Worm (Caenorhabditis elegans): ENCODE data around the gene F15H10.7.

F15H10.7 gene

DNA sequence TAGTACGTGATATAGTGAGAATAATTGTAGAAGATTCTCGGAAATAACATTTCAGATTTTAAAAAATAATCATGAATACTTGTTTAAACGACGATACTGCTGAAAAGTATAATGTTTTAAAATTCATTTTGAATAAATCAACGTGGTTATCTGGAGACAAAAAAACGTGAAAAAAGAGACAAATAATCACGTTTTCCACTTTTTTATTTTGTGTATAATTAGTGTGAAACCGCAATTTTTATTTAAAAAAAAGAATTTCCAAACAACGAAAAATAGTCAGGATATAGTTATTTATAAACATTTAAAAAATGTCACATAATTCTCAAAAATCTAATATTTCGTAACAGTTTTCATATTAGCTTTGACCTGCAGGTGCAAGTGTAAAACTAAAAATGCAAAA is at the start of gene F15H10.7:
F15H10.7 (minus strand) TSS at position 101 of the 400 bp plus-strand sequence.
- TF ChIP-seq ztf-4 (tag; optimal IDR thresholded peaks at IDR 0.05) (no peak), pax-3 (tag; optimal IDR thresholded peaks at IDR 0.05) (no peak), hlh-4 (tag; optimal IDR thresholded peaks at IDR 0.05) (no peak), pag-3 (tag; optimal IDR thresholded peaks at IDR 0.05; ENCODE audit: borderline replicate concordance, insufficient read depth) (no peak), nhr-20 (tag; optimal IDR thresholded peaks at IDR 0.05) (no peak), jun-1 (tag; optimal IDR thresholded peaks at IDR 0.05) (no peak), egl-27 (tag; optimal IDR thresholded peaks at IDR 0.05) (no peak), pqm-1 (tag; optimal IDR thresholded peaks at IDR 0.05) (no peak), mab-9 (GFP tag; IDR thresholded peaks at IDR 0.05) (no peak), zag-1 (tag; optimal IDR thresholded peaks at IDR 0.05) (no peak), nhr-90 (tag; optimal IDR thresholded peaks at IDR 0.05; ENCODE audit: poor library complexity) (no peak)

DNA sequence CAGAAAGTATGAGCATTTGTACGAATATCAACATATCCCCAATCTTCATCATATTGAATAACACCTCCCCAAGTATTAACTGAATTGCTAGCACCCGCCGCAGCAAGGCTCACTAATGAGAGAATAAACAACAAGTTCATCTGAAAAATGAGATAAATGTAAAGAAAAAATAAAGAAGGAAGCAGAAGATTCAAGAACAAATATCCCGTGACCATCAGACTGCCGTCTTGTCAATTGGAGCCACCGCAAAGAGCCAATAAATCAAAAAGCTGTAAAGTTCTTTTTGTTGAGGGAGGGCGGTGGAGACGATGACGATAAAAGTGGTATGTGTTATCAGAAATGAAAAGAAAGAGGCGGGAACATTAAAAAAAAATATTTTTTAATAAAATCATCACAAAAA is 47.3 kb upstream of the F15H10.7 start, which contains the start of gene Y32F6A.5:
Y32F6A.5 (minus strand) TSS at position 140 of the 400 bp plus-strand sequence.
- no peak for TF ChIP-seq zag-1 (tag; optimal IDR thresholded peaks at IDR 0.05)
- TF ChIP-seq lin-39 (tag; optimal IDR thresholded peaks at IDR 0.05) = no peak
- TF ChIP-seq rnt-1 (tag; optimal IDR thresholded peaks at IDR 0.05) = peak; percentile 25
- no peak for TF ChIP-seq pqm-1 (tag; optimal IDR thresholded peaks at IDR 0.05)
- no peak for TF ChIP-seq mab-9 (GFP tag; IDR thresholded peaks at IDR 0.05)
- TF ChIP-seq ceh-90 (tag; optimal IDR thresholded peaks at IDR 0.05) = no peak

DNA sequence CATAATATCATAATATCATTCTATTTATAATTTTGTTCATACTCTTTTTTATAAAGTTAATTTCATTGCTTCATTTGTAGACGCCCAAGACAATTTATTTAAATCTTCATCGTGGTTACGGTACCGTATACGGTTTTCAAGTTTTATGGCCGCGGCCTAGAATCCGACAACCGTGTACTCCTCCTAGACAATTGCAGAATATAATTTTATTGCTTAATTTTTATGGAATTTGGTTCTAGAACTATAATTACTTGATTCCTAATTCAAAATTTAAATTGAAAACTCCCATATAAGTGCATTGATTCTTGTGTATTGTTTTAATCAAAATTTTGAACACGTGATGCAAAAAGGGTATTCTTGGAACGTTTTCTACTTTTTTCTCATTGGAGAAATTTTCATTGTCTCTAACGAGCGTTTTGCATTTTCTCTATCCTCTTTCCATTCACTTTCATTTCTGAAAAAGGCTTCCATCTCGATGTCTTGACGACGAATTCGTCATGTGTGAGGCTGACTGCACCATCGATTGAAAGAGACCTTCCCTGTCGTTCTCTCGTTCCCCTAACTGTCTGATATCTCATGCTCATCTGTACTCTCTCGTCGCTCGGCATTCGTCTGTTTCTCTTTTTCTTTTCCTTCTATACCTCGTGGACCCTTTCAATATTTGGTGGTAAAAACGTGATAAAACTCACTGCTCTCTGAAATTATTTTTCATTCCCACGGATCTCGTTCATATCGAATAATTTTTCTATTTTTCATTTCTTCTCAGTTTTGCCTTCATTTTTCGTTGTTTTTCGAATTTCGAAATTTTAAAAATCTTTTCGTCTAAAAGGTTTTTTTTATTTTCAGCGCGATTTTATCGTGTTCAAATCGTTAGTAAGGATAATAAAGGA is 35.2 kb upstream of the F15H10.7 start, which contains the start of gene pap-1:
pap-1 (plus strand) TSS at position 840 of the 890 bp plus-strand sequence.
- no peak for TF ChIP-seq pqm-1 (tag; optimal IDR thresholded peaks at IDR 0.05)
- TF ChIP-seq pax-3 (tag; optimal IDR thresholded peaks at IDR 0.05) = peak; percentile 26
- no peak for TF ChIP-seq nhr-76 (tag; optimal IDR thresholded peaks at IDR 0.05)
- no peak; the same call in 1 of the 2 replicates for TF ChIP-seq isw-1 (GFP tag; IDR thresholded peaks at IDR 0.05)
- TF ChIP-seq sup-37 (GFP tag; optimal IDR thresholded peaks at IDR 0.05) = no peak
- no peak for TF ChIP-seq aly-2 (tag; optimal IDR thresholded peaks at IDR 0.05)
- TF ChIP-seq C16A3.4 (tag; optimal IDR thresholded peaks at IDR 0.05) = no peak
- TF ChIP-seq egl-27 (tag; optimal IDR thresholded peaks at IDR 0.05) = no peak
- no peak for TF ChIP-seq nhr-84 (tag; optimal IDR thresholded peaks at IDR 0.05)
- TF ChIP-seq ztf-4 (tag; optimal IDR thresholded peaks at IDR 0.05) = no peak
- TF ChIP-seq nhr-237 (tag; optimal IDR thresholded peaks at IDR 0.05) = no peak
- TF ChIP-seq xbp-1 (tag; optimal IDR thresholded peaks at IDR 0.05) = peak; percentile 26
- TF ChIP-seq ztf-11 (tag; optimal IDR thresholded peaks at IDR 0.05) = no peak
- TF ChIP-seq irx-1 (tag; optimal IDR thresholded peaks at IDR 0.05) = peak; percentile 64
- no peak for TF ChIP-seq sptf-1 (tag; optimal IDR thresholded peaks at IDR 0.05)
- no peak for TF ChIP-seq grh-1 (GFP tag; IDR thresholded peaks at IDR 0.05)
- peak; percentile 52 for TF ChIP-seq blmp-1 (tag; optimal IDR thresholded peaks at IDR 0.05)
- TF ChIP-seq zag-1 (tag; optimal IDR thresholded peaks at IDR 0.05) = no peak
- TF ChIP-seq lsy-2 (tag; optimal IDR thresholded peaks at IDR 0.05) = peak; percentile 6 to 32
- no peak for TF ChIP-seq nhr-90 (tag; optimal IDR thresholded peaks at IDR 0.05; ENCODE audit: poor library complexity)
- TF ChIP-seq efl-3 (GFP tag; optimal IDR thresholded peaks at IDR 0.05) = no peak
- TF ChIP-seq pag-3 (tag; optimal IDR thresholded peaks at IDR 0.05; ENCODE audit: borderline replicate concordance, insufficient read depth) = no peak
- no peak for TF ChIP-seq snu-23 (GFP tag; optimal IDR thresholded peaks at IDR 0.05)
- TF ChIP-seq unc-62 (GFP tag; optimal IDR thresholded peaks at IDR 0.05) = no peak
- peak; percentile 16 to 68 for TF ChIP-seq lin-35 (GFP tag; optimal IDR thresholded peaks at IDR 0.05)
- TF ChIP-seq efl-1 (optimal IDR thresholded peaks at IDR 0.05) = peak; percentile 62 to 78
- peak; percentile 22 to 72 for TF ChIP-seq efl-1 (GFP tag; optimal IDR thresholded peaks at IDR 0.05 in 1 of 2)
- no peak for TF ChIP-seq skn-1 (tag; optimal IDR thresholded peaks at IDR 0.05)
- no peak for TF ChIP-seq jun-1 (tag; optimal IDR thresholded peaks at IDR 0.05)
- peak; percentile 78 for TF ChIP-seq rnt-1 (tag; optimal IDR thresholded peaks at IDR 0.05)
- TF ChIP-seq unc-30 (tag; optimal IDR thresholded peaks at IDR 0.05) = no peak
- TF ChIP-seq Y116A8C.19 (tag; optimal IDR thresholded peaks at IDR 0.05; ENCODE audit: borderline replicate concordance) = no peak
- TF ChIP-seq nhr-71 (tag; optimal IDR thresholded peaks at IDR 0.05) = peak; percentile 55
- peak; percentile 26 for TF ChIP-seq swsn-7 (tag; optimal IDR thresholded peaks at IDR 0.05)
- no peak for TF ChIP-seq nhr-28 (tag; optimal IDR thresholded peaks at IDR 0.05)
- TF ChIP-seq dsc-1 (tag; optimal IDR thresholded peaks at IDR 0.05) = peak; percentile 21
- TF ChIP-seq unc-130 (tag; optimal IDR thresholded peaks at IDR 0.05) = no peak
- TF ChIP-seq fos-1 (tag; optimal IDR thresholded peaks at IDR 0.05) = no peak
- TF ChIP-seq ces-1 (GFP tag; optimal IDR thresholded peaks at IDR 0.05) = no peak
- no peak for TF ChIP-seq ceh-63 (GFP tag; optimal IDR thresholded peaks at IDR 0.05)
- no peak for TF ChIP-seq ama-1 (optimal IDR thresholded peaks at IDR 0.05)

Measured in whole organism, L1 larva.